Worm (Caenorhabditis elegans): ENCODE measurements around the gene F25B4.8.
"Not testable (repeated sequence)": the region's sequence is repeated elsewhere in the genome, so short reads cannot be mapped to it uniquely, and the experiment has no call there.

- not testable (repeated sequence) for TF ChIP-seq nhr-77 (tag; optimal IDR thresholded peaks at IDR 0.05); unc-62 (GFP tag; optimal IDR thresholded peaks at IDR 0.05); unc-98 (GFP tag; IDR thresholded peaks at IDR 0.05); aly-2 (tag; optimal IDR thresholded peaks at IDR 0.05); elt-2 (tag; optimal IDR thresholded peaks at IDR 0.05); fkh-10 (GFP tag; optimal IDR thresholded peaks at IDR 0.05); ets-5 (GFP tag; IDR thresholded peaks at IDR 0.05); ama-1 (optimal IDR thresholded peaks at IDR 0.05); fos-1 (tag; optimal IDR thresholded peaks at IDR 0.05); nhr-20 (tag; optimal IDR thresholded peaks at IDR 0.05); nhr-85 (tag); fkh-4 (tag; optimal IDR thresholded peaks at IDR 0.05; ENCODE audit: borderline replicate concordance); pqm-1 (tag; optimal IDR thresholded peaks at IDR 0.05)
Measured at ce11 chrV:5663317-5663716, 28.2 kb downstream of the F25B4.8 start, which contains the start of gene C14C11.1.
